Worm (Caenorhabditis elegans) whole organism, young adult: ENCODE results near the gene glb-17.

ENCODE experiments used
- C17E4.6 ChIP-seq: fragments of 200-800 bp; sonication (Bioruptor generic); IDR thresholded peaks from 2 replicates; pipeline ENCODE4 v1.3.6; 2022; ENCODE audit warnings: missing genetic modification reagents, missing genetic modification characterization, missing compliant biosample characterization
- F57C9.4 ChIP-seq: sonication (generic microtip); optimal IDR thresholded peaks from 2 replicates; lab custom pipeline; 2017; ENCODE audit warnings: mild to moderate bottlenecking, missing genetic modification characterization, missing compliant biosample characterization
- ama-1 ChIP-seq, 3 experiments: fragments of 150-350 bp in 1 of 3; sonication (generic microtip) in 2 of 3; optimal IDR thresholded peaks; 2 replicates each; lab custom pipeline; 2014 to 2018; ENCODE audit warnings: missing biosample characterization in 2 of 3, missing genetic modification characterization in 2 of 3, missing genetic modification reagents in 2 of 3
- athp-1 ChIP-seq: sonication (generic microtip); optimal IDR thresholded peaks from 2 replicates; lab custom pipeline; 2017; ENCODE audit warnings: mild to moderate bottlenecking, missing genetic modification characterization, missing compliant biosample characterization
- dox-1 ChIP-seq: fragments of 200-800 bp; sonication (Bioruptor generic); IDR thresholded peaks from 2 replicates; pipeline ENCODE4 v1.3.6; 2022; ENCODE audit warnings: missing genetic modification reagents, missing genetic modification characterization, missing compliant biosample characterization
- dpl-1 ChIP-seq: fragments of 150-350 bp; optimal IDR thresholded peaks from 2 replicates; lab custom pipeline; 2014; ENCODE audit warnings: missing biosample characterization, missing genetic modification reagents, missing genetic modification characterization
- egrh-3 ChIP-seq: fragments of 200-800 bp; sonication (Bioruptor generic); IDR thresholded peaks from 2 replicates; pipeline ENCODE4 v1.3.6; 2022; ENCODE audit warnings: missing genetic modification reagents, missing genetic modification characterization, missing compliant biosample characterization
- hmg-1.2 ChIP-seq: fragments of 200-800 bp; sonication (Bioruptor generic); IDR thresholded peaks from 2 replicates; pipeline ENCODE4 v1.3.6; 2022; ENCODE audit warnings: missing genetic modification reagents, missing genetic modification characterization, missing compliant biosample characterization
- unc-62 ChIP-seq: fragments of 150-350 bp; optimal IDR thresholded peaks from 2 replicates; lab custom pipeline; 2014; ENCODE audit warnings: missing biosample characterization, missing genetic modification reagents, missing genetic modification characterization

DNA sequence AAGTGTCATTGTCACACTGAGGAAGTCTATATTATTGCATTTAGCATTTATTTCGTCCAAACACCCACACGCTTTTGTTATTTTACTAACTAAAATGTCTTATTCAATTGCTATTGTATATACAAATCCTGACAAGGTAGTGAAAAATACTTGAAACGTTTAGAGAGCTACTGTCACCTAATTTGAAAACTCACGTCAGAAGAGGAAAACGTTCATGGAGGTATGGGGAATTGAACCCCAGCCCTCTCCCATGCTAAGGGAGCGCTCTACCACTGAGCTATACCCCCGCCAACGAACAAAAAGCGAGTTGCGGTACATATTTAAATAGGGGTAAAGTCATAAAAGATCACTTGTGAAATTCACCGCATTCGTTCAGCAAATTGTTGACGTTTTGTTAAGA lies 45.8 kb upstream of the glb-17 start:
- TF ChIP-seq F57C9.4 (tag; lab: Kevin White, UChicago) (no peak), ama-1 (optimal IDR thresholded peaks at IDR 0.05; lab: Kevin White, UChicago) (no peak), ama-1 (GFP tag; optimal IDR thresholded peaks at IDR 0.05; lab: Kevin White, UChicago) (peak in 1 of 2 experiments; percentile 82), C17E4.6 (GFP tag; lab: Robert Waterston, UW) (no peak), athp-1 (tag; lab: Kevin White, UChicago) (peak; percentile 29), dox-1 (GFP tag; lab: Robert Waterston, UW) (peak; percentile 78; the same call in 1 of the 2 replicates), dpl-1 (no peak), egrh-3 (peak; percentile 27; the same call in 1 of the 2 replicates), hmg-1.2 (GFP tag; lab: Robert Waterston, UW) (peak; percentile 61), unc-62 (GFP tag; lab: Kevin White, UChicago) (no peak)
